Worm (Caenorhabditis elegans): ENCODE results near the gene nhr-45.

DNA sequence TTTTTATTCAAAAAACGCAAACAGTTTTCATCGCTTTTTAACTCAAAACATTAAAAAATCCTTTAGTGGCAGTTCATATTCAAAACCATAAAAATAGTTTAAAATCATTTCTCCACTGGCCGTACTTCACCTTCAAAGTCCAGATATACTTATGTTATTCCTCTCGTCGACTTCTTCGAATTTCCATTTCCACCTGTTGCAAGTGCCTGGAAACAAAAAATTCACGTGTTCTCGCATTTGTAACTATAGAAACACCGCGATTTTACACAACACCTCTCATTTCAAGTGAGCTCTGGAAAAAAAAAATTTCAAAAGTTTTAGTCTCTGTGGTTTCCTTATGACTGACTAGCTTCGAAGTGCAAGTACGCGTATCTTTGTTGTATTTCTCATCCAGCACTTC is 35.0 kb downstream of the nhr-45 start:
- TF ChIP-seq unc-62 (GFP tag; optimal IDR thresholded peaks at IDR 0.05) (no peak), ztf-11 (tag; optimal IDR thresholded peaks at IDR 0.05) (no peak), elt-3 (tag; optimal IDR thresholded peaks at IDR 0.05) (no peak), pha-4 (tag; optimal IDR thresholded peaks at IDR 0.05) (no peak), elt-1 (tag; optimal IDR thresholded peaks at IDR 0.05) (no peak), lsy-12 (tag; optimal IDR thresholded peaks at IDR 0.05) (no peak), snpc-4 (tag; optimal IDR thresholded peaks at IDR 0.05) (no peak), zag-1 (tag; optimal IDR thresholded peaks at IDR 0.05) (no peak), ceh-16 (tag; optimal IDR thresholded peaks at IDR 0.05) (no peak), nhr-11 (tag; optimal IDR thresholded peaks at IDR 0.05) (no peak), ceh-82 (tag; optimal IDR thresholded peaks at IDR 0.05) (no peak), nhr-77 (tag; optimal IDR thresholded peaks at IDR 0.05) (no peak), egl-27 (tag; optimal IDR thresholded peaks at IDR 0.05) (no peak)

Measured in whole organism, L3 larva.